Worm (Caenorhabditis elegans) whole organism, L1 larva: Measurements from ENCODE around the gene ncx-3.

Source experiments
- ama-1 ChIP-seq: fragments of 150-350 bp; optimal IDR thresholded peaks from 2 replicates; lab custom pipeline; 2014
- blmp-1 ChIP-seq: fragments of 150-350 bp; optimal IDR thresholded peaks from 2 replicates; lab custom pipeline; 2014; ENCODE audit warnings: missing biosample characterization, missing genetic modification characterization
- ceh-8 ChIP-seq: fragments of 200-800 bp; sonication (Bioruptor generic); optimal IDR thresholded peaks from 2 replicates; lab custom pipeline; 2018; ENCODE audit warnings: mild to moderate bottlenecking, missing genetic modification characterization, moderate library complexity, missing compliant biosample characterization
- ceh-82 ChIP-seq, 3 experiments: fragments of 150-350 bp in 1 of 3; sonication (generic microtip) in 2 of 3; optimal IDR thresholded peaks; 2 replicates each; lab custom pipeline; 2014 to 2017; ENCODE audit warnings: missing biosample characterization in 3 of 3, missing genetic modification characterization in 3 of 3
- ceh-88 ChIP-seq: fragments of 200-800 bp; sonication (Bioruptor generic); IDR thresholded peaks from 2 replicates; pipeline ENCODE4 v1.3.6; 2022; ENCODE audit warnings: missing genetic modification characterization, missing compliant biosample characterization
- ceh-90 ChIP-seq: sonication (generic microtip); optimal IDR thresholded peaks from 2 replicates; lab custom pipeline; 2016; ENCODE audit warnings: missing genetic modification characterization, missing compliant biosample characterization
- ces-1 ChIP-seq: fragments of 150-350 bp; optimal IDR thresholded peaks from 2 replicates; lab custom pipeline; 2014; ENCODE audit warnings: missing biosample characterization, missing genetic modification reagents, missing genetic modification characterization
- dpl-1 ChIP-seq, 3 experiments: fragments of 150-350 bp in 2 of 3; sonication (generic microtip) in 1 of 3; optimal IDR thresholded peaks; 2 replicates each; lab custom pipeline; 2014 to 2017; ENCODE audit warnings: missing biosample characterization in 3 of 3, missing genetic modification characterization in 3 of 3, missing genetic modification reagents in 3 of 3
- dsc-1 ChIP-seq: sonication (generic microtip); optimal IDR thresholded peaks from 2 replicates; lab custom pipeline; 2016; ENCODE audit warnings: mild to moderate bottlenecking, missing genetic modification characterization, missing compliant biosample characterization
- efl-1 ChIP-seq, 4 experiments: fragments of 150-350 bp; optimal IDR thresholded peaks in 3 of 4; peaks in 1 of 4; 1 replicate in 1 of 4; 2 replicates in 3 of 4; lab custom pipeline; 2014; ENCODE audit warnings: missing biosample characterization in 2 of 4, missing genetic modification characterization in 2 of 4, missing genetic modification reagents in 2 of 4
- egl-27 ChIP-seq, 2 experiments: fragments of 150-350 bp in 1 of 2; sonication (generic microtip); optimal IDR thresholded peaks; 3 replicates each; lab custom pipeline; 2017 to 2018; ENCODE audit warnings: missing biosample characterization in 2 of 2, missing genetic modification characterization in 2 of 2, missing genetic modification reagents in 2 of 2
- ets-5 ChIP-seq: fragments of 200-800 bp; sonication (Bioruptor generic); IDR thresholded peaks from 2 replicates; pipeline ENCODE4 v1.3.6; 2022; ENCODE audit warnings: missing genetic modification characterization, missing compliant biosample characterization
- fkh-4 ChIP-seq: sonication (generic microtip); optimal IDR thresholded peaks from 2 replicates; lab custom pipeline; 2016; ENCODE audit warnings: missing compliant biosample characterization, missing genetic modification characterization, borderline replicate concordance
- fkh-8 ChIP-seq: sonication (generic microtip); optimal IDR thresholded peaks from 2 replicates; lab custom pipeline; 2016; ENCODE audit warnings: mild to moderate bottlenecking, missing genetic modification characterization, missing compliant biosample characterization
- hlh-17 ChIP-seq: fragments of 200-800 bp; sonication (Bioruptor generic); optimal IDR thresholded peaks from 2 replicates; lab custom pipeline; 2018; ENCODE audit warnings: missing genetic modification characterization, mild to moderate bottlenecking, missing compliant biosample characterization, moderate library complexity, borderline replicate concordance
- hpl-2 ChIP-seq: fragments of 150-350 bp; optimal IDR thresholded peaks from 2 replicates; lab custom pipeline; 2014; ENCODE audit warnings: missing biosample characterization, missing genetic modification reagents, missing genetic modification characterization
- irx-1 ChIP-seq: sonication (generic microtip); optimal IDR thresholded peaks from 2 replicates; lab custom pipeline; 2016; ENCODE audit warnings: missing genetic modification characterization, missing compliant biosample characterization
- isw-1 ChIP-seq: fragments of 200-800 bp; sonication (Bioruptor generic); IDR thresholded peaks from 2 replicates; pipeline ENCODE4 v1.3.6; 2022; ENCODE audit warnings: missing genetic modification characterization, missing compliant biosample characterization
- jun-1 ChIP-seq: fragments of 150-350 bp; optimal IDR thresholded peaks from 2 replicates; lab custom pipeline; 2014; ENCODE audit warnings: missing biosample characterization, missing genetic modification reagents, missing genetic modification characterization
- lin-13 ChIP-seq: fragments of 150-350 bp; optimal IDR thresholded peaks from 2 replicates; lab custom pipeline; 2014; ENCODE audit warnings: missing biosample characterization, missing genetic modification reagents, missing genetic modification characterization
- lin-14 ChIP-seq: fragments of 200-800 bp; sonication (Bioruptor generic); optimal IDR thresholded peaks from 2 replicates; lab custom pipeline; 2018; ENCODE audit warnings: mild to moderate bottlenecking, missing genetic modification characterization, moderate library complexity, missing compliant biosample characterization
- lin-39 ChIP-seq: fragments of 150-350 bp; optimal IDR thresholded peaks from 2 replicates; lab custom pipeline; 2014; ENCODE audit warnings: missing biosample characterization, missing genetic modification reagents, missing genetic modification characterization
- lir-3 ChIP-seq: sonication (generic microtip); optimal IDR thresholded peaks from 2 replicates; lab custom pipeline; 2016; ENCODE audit warnings: mild to moderate bottlenecking, missing genetic modification characterization, moderate library complexity, missing compliant biosample characterization; ENCODE audit not compliant: poor library complexity
- mab-9 ChIP-seq: fragments of 200-800 bp; sonication (Bioruptor generic); IDR thresholded peaks from 2 replicates; pipeline ENCODE4 v1.3.6; 2022; ENCODE audit warnings: missing genetic modification reagents, missing genetic modification characterization, missing compliant biosample characterization
- mdl-1 ChIP-seq, 2 experiments: fragments of 150-350 bp; optimal IDR thresholded peaks; 2 replicates each; lab custom pipeline; 2014 to 2017; ENCODE audit warnings: missing biosample characterization in 2 of 2, missing genetic modification characterization in 2 of 2, inconsistent platforms in 1 of 2
- nhr-11 ChIP-seq: fragments of 150-350 bp; optimal IDR thresholded peaks from 2 replicates; lab custom pipeline; 2014; ENCODE audit warnings: missing biosample characterization, missing genetic modification characterization
- nhr-19 ChIP-seq: fragments of 200-800 bp; sonication (Bioruptor generic); conservative IDR thresholded peaks from 2 replicates; pipeline ENCODE4 v1.3.6; 2022; ENCODE audit warnings: missing genetic modification characterization, missing compliant biosample characterization
- nhr-20 ChIP-seq: sonication (generic microtip); optimal IDR thresholded peaks from 2 replicates; lab custom pipeline; 2016; ENCODE audit warnings: mild to moderate bottlenecking, missing genetic modification characterization, missing compliant biosample characterization
- nhr-237 ChIP-seq: fragments of 150-350 bp; optimal IDR thresholded peaks from 2 replicates; lab custom pipeline; 2014; ENCODE audit warnings: missing biosample characterization, missing genetic modification characterization
- nhr-77 ChIP-seq: fragments of 150-350 bp; optimal IDR thresholded peaks from 2 replicates; lab custom pipeline; 2014; ENCODE audit warnings: missing biosample characterization, missing genetic modification characterization
- nhr-85 ChIP-seq: sonication (generic microtip); peaks from one replicate; lab custom pipeline; 2016; ENCODE audit warnings: missing genetic modification characterization, inconsistent platforms, missing compliant biosample characterization
- nhr-90 ChIP-seq: sonication (generic microtip); optimal IDR thresholded peaks from 2 replicates; lab custom pipeline; 2016; ENCODE audit warnings: mild to moderate bottlenecking, missing genetic modification characterization, missing compliant biosample characterization; ENCODE audit not compliant: poor library complexity
- pax-3 ChIP-seq: fragments of 200-800 bp; sonication (Bioruptor generic); optimal IDR thresholded peaks from 2 replicates; lab custom pipeline; 2018; ENCODE audit warnings: mild to moderate bottlenecking, missing genetic modification characterization, moderate library complexity, missing compliant biosample characterization
- skn-1 ChIP-seq: fragments of 150-350 bp; optimal IDR thresholded peaks from 2 replicates; lab custom pipeline; 2014; ENCODE audit warnings: missing biosample characterization, missing genetic modification characterization
- swsn-7 ChIP-seq: sonication (generic microtip); optimal IDR thresholded peaks from 2 replicates; lab custom pipeline; 2016; ENCODE audit warnings: missing genetic modification characterization, missing compliant biosample characterization
- tbx-2 ChIP-seq: sonication (generic microtip); optimal IDR thresholded peaks from 2 replicates; lab custom pipeline; 2016; ENCODE audit warnings: missing genetic modification characterization, missing compliant biosample characterization
- tlp-1 ChIP-seq: fragments of 150-350 bp; optimal IDR thresholded peaks from 2 replicates; lab custom pipeline; 2014; ENCODE audit warnings: missing biosample characterization, missing genetic modification characterization
- unc-62 ChIP-seq: fragments of 150-350 bp; optimal IDR thresholded peaks from 2 replicates; lab custom pipeline; 2014; ENCODE audit warnings: missing biosample characterization, missing genetic modification reagents, missing genetic modification characterization
- unc-86 ChIP-seq: sonication (generic microtip); optimal IDR thresholded peaks from 2 replicates; lab custom pipeline; 2016; ENCODE audit warnings: missing genetic modification characterization, missing compliant biosample characterization
- xbp-1 ChIP-seq: sonication (generic microtip); optimal IDR thresholded peaks from 2 replicates; lab custom pipeline; 2016; ENCODE audit warnings: missing genetic modification characterization, missing compliant biosample characterization
- zag-1 ChIP-seq: fragments of 150-350 bp; optimal IDR thresholded peaks from 2 replicates; lab custom pipeline; 2014; ENCODE audit warnings: missing biosample characterization, missing genetic modification characterization
- ztf-11 ChIP-seq, 2 experiments: sonication (generic microtip); optimal IDR thresholded peaks; 2 replicates each; lab custom pipeline; 2016 to 2017; ENCODE audit warnings: missing genetic modification characterization in 2 of 2, missing biosample characterization in 1 of 2, missing compliant biosample characterization in 1 of 2

Gene ncx-3

ce11 chrIV:10714594-10714993, 1.9 kb upstream of the ncx-3 start (continued):
- TF ChIP-seq fkh-4 (tag; lab: Kevin White, UChicago) (no peak), jun-1 (tag; lab: Kevin White, UChicago) (no peak), lin-14 (GFP tag; lab: Kevin White, UChicago) (peak; percentile 75), nhr-85 (tag; lab: Kevin White, UChicago) (peak; percentile 68), tlp-1 (tag; lab: Kevin White, UChicago) (no peak)
- TF ChIP-seq, all 84 proteins: peak for 17

ce11 chrIV:10718075-10718474, 1.6 kb downstream of the ncx-3 start:
- TF ChIP-seq blmp-1, result peak; percentile 51
- no peak for TF ChIP-seq ceh-82 (tag; optimal IDR thresholded peaks at IDR 0.05; lab: Kevin White, UChicago)

ce11 chrIV:10718865-10719264, 2.4 kb downstream of the ncx-3 start:
- TF ChIP-seq fkh-8 (tag; lab: Kevin White, UChicago) (peak; percentile 19), ceh-88 (GFP tag; lab: Robert Waterston, UW) (no peak), isw-1 (no peak), pax-3 (tag; lab: Kevin White, UChicago) (peak; percentile 67), dsc-1 (tag; lab: Kevin White, UChicago) (peak; percentile 84), ztf-11 (tag; optimal IDR thresholded peaks at IDR 0.05; lab: Kevin White, UChicago) (no peak), efl-1 (optimal IDR thresholded peaks at IDR 0.05; lab: Kevin White, UChicago) (no peak), efl-1 (GFP tag; optimal IDR thresholded peaks at IDR 0.05 in 1 of 2; lab: Kevin White, UChicago) (no peak), nhr-77 (tag; lab: Kevin White, UChicago) (no peak)
- TF ChIP-seq, all 84 proteins: peak for 3

ce11 chrIV:10727734-10728133, 11.3 kb downstream of the ncx-3 start, which contains the start of gene ZC168.2:
TSS of gene ZC168.2 (plus strand) at chrIV:10728034.
- TF ChIP-seq efl-1 (optimal IDR thresholded peaks at IDR 0.05; lab: Kevin White, UChicago) (no peak), efl-1 (GFP tag; optimal IDR thresholded peaks at IDR 0.05 in 1 of 2; lab: Kevin White, UChicago) (peak in 1 of 2 experiments; percentile 83), xbp-1 (tag; lab: Kevin White, UChicago) (no peak)

ce11 chrIV:10734527-10735436, 18.3 kb downstream of the ncx-3 start, which contains the start of the genes orc-5 and cyb-1:
TSS of gene orc-5 (minus strand) at chrIV:10734588.
TSS of gene cyb-1 (plus strand) at chrIV:10735216.
- TF ChIP-seq tbx-2, result peak; percentile 78
- TF ChIP-seq nhr-19 (GFP tag; lab: Robert Waterston, UW), result peak; percentile 82
- peak; percentile 44 for TF ChIP-seq nhr-11 (tag; lab: Kevin White, UChicago)
- TF ChIP-seq lin-39 (tag; lab: Kevin White, UChicago), result peak; percentile 44
- no peak for TF ChIP-seq nhr-237
- TF ChIP-seq unc-86 (tag; lab: Kevin White, UChicago), result peak; percentile 71
- TF ChIP-seq ets-5 (GFP tag; lab: Robert Waterston, UW), result no peak
- peak; percentile 55 for TF ChIP-seq lir-3 (tag; lab: Kevin White, UChicago)
- TF ChIP-seq irx-1, result peak; percentile 65
- no peak for TF ChIP-seq unc-62 (GFP tag; lab: Kevin White, UChicago)
- peak; percentile 3 for TF ChIP-seq ceh-8 (GFP tag; lab: Kevin White, UChicago)
- TF ChIP-seq nhr-90 (tag; lab: Kevin White, UChicago), result peak; percentile 74
- TF ChIP-seq ama-1, result no peak
- peak; percentile 97 to 98 (median 97) for TF ChIP-seq dpl-1 (GFP tag; optimal IDR thresholded peaks at IDR 0.05; lab: Kevin White, UChicago)
- no peak for TF ChIP-seq hlh-17 (GFP tag; lab: Kevin White, UChicago)
- peak; percentile 82 for TF ChIP-seq lin-13
- no peak for TF ChIP-seq hpl-2 (GFP tag; lab: Kevin White, UChicago)
- no peak for TF ChIP-seq ces-1 (GFP tag; lab: Kevin White, UChicago)
- TF ChIP-seq jun-1 (tag; lab: Kevin White, UChicago), result peak; percentile 58
- TF ChIP-seq skn-1, result peak; percentile 83
- no peak for TF ChIP-seq fkh-4 (tag; lab: Kevin White, UChicago)
- TF ChIP-seq ceh-90 (tag; lab: Kevin White, UChicago), result peak; percentile 19
- TF ChIP-seq zag-1 (tag; lab: Kevin White, UChicago), result no peak
- no peak for TF ChIP-seq egl-27 (tag; optimal IDR thresholded peaks at IDR 0.05; lab: Kevin White, UChicago)
- TF ChIP-seq swsn-7 (tag; lab: Kevin White, UChicago), result peak; percentile 81
- TF ChIP-seq mab-9 (GFP tag; lab: Robert Waterston, UW), result no peak
- TF ChIP-seq nhr-20 (tag; lab: Kevin White, UChicago), result peak; percentile 80
- TF ChIP-seq mdl-1 (tag; optimal IDR thresholded peaks at IDR 0.05; lab: Kevin White, UChicago), result peak in 1 of 2 experiments; percentile 66
